Worm (Caenorhabditis elegans) whole organism, late embryonic: ENCODE data around the gene F59A6.2.

ENCODE experiments used
- ama-1 ChIP-seq: fragments of 150-350 bp; optimal IDR thresholded peaks from 2 replicates; lab custom pipeline; 2014
- ceh-19 ChIP-seq: fragments of 200-800 bp; sonication (Bioruptor generic); optimal IDR thresholded peaks from 2 replicates; lab custom pipeline; 2018; ENCODE audit warnings: mild to moderate bottlenecking, missing genetic modification characterization, missing compliant biosample characterization
- dve-1 ChIP-seq: sonication (generic microtip); optimal IDR thresholded peaks from 2 replicates; lab custom pipeline; 2017; ENCODE audit warnings: antibody characterized with exemption, mild to moderate bottlenecking, missing genetic modification characterization, missing compliant biosample characterization
- elt-4 ChIP-seq: sonication (generic microtip); optimal IDR thresholded peaks from 2 replicates; lab custom pipeline; 2016; ENCODE audit warnings: missing genetic modification characterization, missing compliant biosample characterization
- nhr-11 ChIP-seq: fragments of 150-350 bp; optimal IDR thresholded peaks from 2 replicates; lab custom pipeline; 2014; ENCODE audit warnings: missing biosample characterization, missing genetic modification characterization
- odd-2 ChIP-seq: sonication (generic microtip); optimal IDR thresholded peaks from 2 replicates; lab custom pipeline; 2017; ENCODE audit warnings: antibody characterized with exemption, mild to moderate bottlenecking, missing genetic modification characterization, missing compliant biosample characterization
- pqm-1 ChIP-seq: sonication (generic microtip); optimal IDR thresholded peaks from 2 replicates; lab custom pipeline; 2016; ENCODE audit warnings: missing genetic modification characterization, missing compliant biosample characterization
- pros-1 ChIP-seq: fragments of 150-350 bp; optimal IDR thresholded peaks from 2 replicates; lab custom pipeline; 2014; ENCODE audit warnings: missing biosample characterization, missing genetic modification reagents, missing genetic modification characterization
- syd-9 ChIP-seq: sonication (generic microtip); optimal IDR thresholded peaks from 2 replicates; lab custom pipeline; 2016; ENCODE audit warnings: mild to moderate bottlenecking, missing genetic modification characterization, moderate library complexity, missing compliant biosample characterization
- unc-55 ChIP-seq: sonication (generic microtip); optimal IDR thresholded peaks from 2 replicates; lab custom pipeline; 2017; ENCODE audit warnings: missing biosample characterization, missing genetic modification reagents, missing genetic modification characterization
- zip-5 ChIP-seq: sonication (generic microtip); optimal IDR thresholded peaks from 2 replicates; lab custom pipeline; 2016; ENCODE audit warnings: missing genetic modification characterization, missing compliant biosample characterization

ce11 chrII:5057315-5057714, 42.8 kb downstream of the F59A6.2 start:
- TF ChIP-seq pros-1 (no peak), ceh-19 (GFP tag; lab: Kevin White, UChicago) (no peak), nhr-11 (tag; lab: Kevin White, UChicago) (no peak), odd-2 (tag; lab: Kevin White, UChicago) (no peak), pqm-1 (tag; lab: Kevin White, UChicago) (no peak), elt-4 (tag; lab: Kevin White, UChicago) (no peak), dve-1 (tag; lab: Kevin White, UChicago) (no peak), unc-55 (GFP tag; lab: Kevin White, UChicago) (no peak), syd-9 (tag; lab: Kevin White, UChicago) (no peak), zip-5 (tag; lab: Kevin White, UChicago) (no peak), ama-1 (no peak)
